Fruit fly (Drosophila melanogaster): ENCODE results near the gene CG10366.

The CG10366 gene

dm6 chr2L:19565233-19565898, 18.7 kb upstream of the CG10366 start, which contains the start of gene CG13077 (continued):
- TF ChIP-seq gsb-n (tag; optimal IDR thresholded peaks at IDR 0.05), result no peak
- no peak for TF ChIP-seq en (GFP tag; optimal IDR thresholded peaks at IDR 0.05)
- TF ChIP-seq Dll (GFP tag; IDR thresholded peaks at IDR 0.05; ENCODE audit: partially characterized antibody), result peak; percentile 68
- TF ChIP-seq Bteb2 (GFP tag; optimal IDR thresholded peaks at IDR 0.05), result no peak
- peak; percentile 48; the same call in 1 of the 3 replicates for TF ChIP-seq CG34224 (GFP tag; IDR thresholded peaks at IDR 0.05; ENCODE audit: partially characterized antibody)
- TF ChIP-seq oc (tag; optimal IDR thresholded peaks at IDR 0.05), result no peak
- no peak for TF ChIP-seq tap (tag; optimal IDR thresholded peaks at IDR 0.05)
- no peak for TF ChIP-seq Tbp (GFP tag; optimal IDR thresholded peaks at IDR 0.05)
- peak; percentile 2 for TF ChIP-seq Abd-B (GFP tag; optimal IDR thresholded peaks at IDR 0.05)
- TF ChIP-seq Doc3 (GFP tag; IDR thresholded peaks at IDR 0.05; ENCODE audit: partially characterized antibody), result peak; percentile 76; the same call in 2 of the 3 replicates
- TF ChIP-seq CG5953 (GFP tag; IDR thresholded peaks at IDR 0.05), result no peak
- TF ChIP-seq CG13287 (GFP tag; IDR thresholded peaks at IDR 0.05; ENCODE audit: partially characterized antibody), result peak; percentile 68
- peak; percentile 87 for TF ChIP-seq zen2 (GFP tag; IDR thresholded peaks at IDR 0.05; ENCODE audit: partially characterized antibody)
- TF ChIP-seq Dad (GFP tag; optimal IDR thresholded peaks at IDR 0.05), result no peak
- TF ChIP-seq HLHmδ (GFP tag; optimal IDR thresholded peaks at IDR 0.05), result no peak
- no peak for TF ChIP-seq sisA (GFP tag; IDR thresholded peaks at IDR 0.05)
- no peak for TF ChIP-seq Lim3 (GFP tag; IDR thresholded peaks at IDR 0.05)
- TF ChIP-seq D19B (GFP tag; optimal IDR thresholded peaks at IDR 0.05), result no peak
- TF ChIP-seq CG15696 (tag; optimal IDR thresholded peaks at IDR 0.05), result no peak
- no peak for TF ChIP-seq CG17612 (GFP tag; IDR thresholded peaks at IDR 0.05)
- TF ChIP-seq HLH3B (GFP tag; IDR thresholded peaks at IDR 0.05), result no peak
- no peak for TF ChIP-seq CG12236 (GFP tag; optimal IDR thresholded peaks at IDR 0.05)
- no peak for TF ChIP-seq gsb (GFP tag; IDR thresholded peaks at IDR 0.05)
- TF ChIP-seq CkIIα-i1 (GFP tag; IDR thresholded peaks at IDR 0.05), result no peak
- TF ChIP-seq CG18011 (GFP tag; optimal IDR thresholded peaks at IDR 0.05), result peak; percentile 95
- no peak for TF ChIP-seq chm (GFP tag; IDR thresholded peaks at IDR 0.05)
- TF ChIP-seq psq (GFP tag; optimal IDR thresholded peaks at IDR 0.05), result no peak
- TF ChIP-seq CG7372 (GFP tag; IDR thresholded peaks at IDR 0.05), result no peak
- TF ChIP-seq CG14710 (tag; optimal IDR thresholded peaks at IDR 0.05), result no peak
- peak; percentile 99 for TF ChIP-seq stwl (tag; optimal IDR thresholded peaks at IDR 0.05)
- no peak for TF ChIP-seq CG6272 (GFP tag; IDR thresholded peaks at IDR 0.05)
- TF ChIP-seq sima (GFP tag; optimal IDR thresholded peaks at IDR 0.05), result no peak
- TF ChIP-seq Elba2 (GFP tag; optimal IDR thresholded peaks at IDR 0.05), result no peak
- peak; percentile 27; the same call in 1 of the 3 replicates for TF ChIP-seq row (GFP tag; IDR thresholded peaks at IDR 0.05)
- no peak for TF ChIP-seq dati (GFP tag; IDR thresholded peaks at IDR 0.05)
- TF ChIP-seq CHES-1-like (GFP tag; optimal IDR thresholded peaks at IDR 0.05), result no peak
- no peak for TF ChIP-seq CG7839 (tag; optimal IDR thresholded peaks at IDR 0.05)
- no peak for TF ChIP-seq CG16813 (GFP tag; IDR thresholded peaks at IDR 0.05; ENCODE audit: partially characterized antibody)
- TF ChIP-seq slbo (GFP tag; IDR thresholded peaks at IDR 0.05), result no peak
- no peak for TF ChIP-seq CG11456 (GFP tag; IDR thresholded peaks at IDR 0.05)
- TF ChIP-seq CG9727 (GFP tag; optimal IDR thresholded peaks at IDR 0.05), result no peak
- no peak for TF ChIP-seq CG14014 (GFP tag; IDR thresholded peaks at IDR 0.05)
- no peak for TF ChIP-seq Eip74EF (GFP tag; optimal IDR thresholded peaks at IDR 0.05)
- no peak for TF ChIP-seq CG31388 (GFP tag; optimal IDR thresholded peaks at IDR 0.05)
- TF ChIP-seq Med (GFP tag), result peak; percentile 64
- TF ChIP-seq ind (GFP tag; optimal IDR thresholded peaks at IDR 0.05), result no peak
- no peak for TF ChIP-seq hkb (optimal IDR thresholded peaks at IDR 0.05)
- no peak for TF ChIP-seq hkb (GFP tag; IDR thresholded peaks at IDR 0.05)
- peak; percentile 71 for TF ChIP-seq Dp (GFP tag; optimal IDR thresholded peaks at IDR 0.05)
- TF ChIP-seq az2 (GFP tag; optimal IDR thresholded peaks at IDR 0.05), result no peak
- TF ChIP-seq H2.0 (GFP tag; IDR thresholded peaks at IDR 0.05), result no peak

All from whole organism, embryonic.